Worm (Caenorhabditis elegans) whole organism, mixed stage, embryonic: Measurements from ENCODE around the gene K02D10.4.

Experiments
- M03D4.4 ChIP-seq: sonication (generic microtip); optimal IDR thresholded peaks from 2 replicates; lab custom pipeline; 2017; ENCODE audit warnings: mild to moderate bottlenecking, missing genetic modification characterization, missing compliant biosample characterization
- bed-3 ChIP-seq: fragments of 200-800 bp; sonication (Bioruptor generic); optimal IDR thresholded peaks from 3 replicates; lab custom pipeline; 2018; ENCODE audit warnings: mild to moderate bottlenecking, missing genetic modification characterization, moderate library complexity, missing compliant biosample characterization
- blmp-1 ChIP-seq: fragments of 150-350 bp; optimal IDR thresholded peaks from 2 replicates; lab custom pipeline; 2014; ENCODE audit warnings: missing biosample characterization, missing genetic modification characterization
- ceh-39 ChIP-seq: fragments of 150-350 bp; optimal IDR thresholded peaks from 2 replicates; lab custom pipeline; 2014; ENCODE audit warnings: missing biosample characterization, missing genetic modification characterization
- ceh-43 ChIP-seq: fragments of 200-800 bp; sonication (Bioruptor generic); optimal IDR thresholded peaks from 2 replicates; lab custom pipeline; 2018; ENCODE audit warnings: mild to moderate bottlenecking, missing genetic modification characterization, moderate library complexity, missing compliant biosample characterization
- ceh-83 ChIP-seq: fragments of 200-800 bp; sonication (Bioruptor generic); optimal IDR thresholded peaks from 2 replicates; lab custom pipeline; 2018; ENCODE audit warnings: mild to moderate bottlenecking, missing genetic modification characterization, missing compliant biosample characterization
- ces-1 ChIP-seq: fragments of 150-350 bp; optimal IDR thresholded peaks from 2 replicates; lab custom pipeline; 2014; ENCODE audit warnings: missing biosample characterization, missing genetic modification reagents, missing genetic modification characterization
- cnd-1 ChIP-seq: fragments of 200-800 bp; sonication (Bioruptor generic); optimal IDR thresholded peaks from 2 replicates; lab custom pipeline; 2018; ENCODE audit warnings: mild to moderate bottlenecking, missing genetic modification characterization, missing compliant biosample characterization
- drap-1 ChIP-seq: fragments of 200-800 bp; sonication (Bioruptor generic); optimal IDR thresholded peaks from 3 replicates; lab custom pipeline; 2018; ENCODE audit warnings: mild to moderate bottlenecking, missing genetic modification characterization, missing compliant biosample characterization
- elt-1 ChIP-seq: sonication (generic microtip); optimal IDR thresholded peaks from 2 replicates; lab custom pipeline; 2017; ENCODE audit warnings: missing genetic modification characterization, mild to moderate bottlenecking, missing compliant biosample characterization, antibody characterized with exemption, moderate library complexity, borderline replicate concordance; ENCODE audit not compliant: insufficient read depth
- elt-3 ChIP-seq: fragments of 150-350 bp; optimal IDR thresholded peaks from 2 replicates; lab custom pipeline; 2014; ENCODE audit warnings: missing biosample characterization, missing genetic modification characterization
- flh-1 ChIP-seq: fragments of 200-800 bp; sonication (Bioruptor generic); optimal IDR thresholded peaks from 2 replicates; lab custom pipeline; 2018; ENCODE audit warnings: mild to moderate bottlenecking, missing genetic modification characterization, moderate library complexity, missing compliant biosample characterization
- ham-2 ChIP-seq: fragments of 200-800 bp; sonication (Bioruptor generic); optimal IDR thresholded peaks from 2 replicates; lab custom pipeline; 2018; ENCODE audit warnings: mild to moderate bottlenecking, missing genetic modification characterization, missing compliant biosample characterization
- hlh-1 ChIP-seq: fragments of 150-350 bp; optimal IDR thresholded peaks from 2 replicates; lab custom pipeline; 2014; ENCODE audit warnings: missing biosample characterization, missing genetic modification reagents, missing genetic modification characterization
- lin-13 ChIP-seq: fragments of 150-350 bp; optimal IDR thresholded peaks from 2 replicates; lab custom pipeline; 2014; ENCODE audit warnings: missing biosample characterization, missing genetic modification characterization
- lin-32 ChIP-seq: fragments of 200-800 bp; sonication (Bioruptor generic); optimal IDR thresholded peaks from 2 replicates; lab custom pipeline; 2018; ENCODE audit warnings: mild to moderate bottlenecking, missing genetic modification characterization, missing compliant biosample characterization
- lsy-2 ChIP-seq: fragments of 150-350 bp; optimal IDR thresholded peaks from 2 replicates; lab custom pipeline; 2014; ENCODE audit warnings: missing biosample characterization, missing genetic modification characterization
- mab-5 ChIP-seq: fragments of 150-350 bp; optimal IDR thresholded peaks from 2 replicates; lab custom pipeline; 2014; ENCODE audit warnings: missing biosample characterization, missing genetic modification characterization
- mep-1 ChIP-seq: fragments of 150-350 bp; optimal IDR thresholded peaks from 2 replicates; lab custom pipeline; 2017; ENCODE audit warnings: missing biosample characterization, missing genetic modification reagents, missing genetic modification characterization, inconsistent platforms
- mls-2 ChIP-seq: sonication (generic microtip); optimal IDR thresholded peaks from 2 replicates; lab custom pipeline; 2016; ENCODE audit warnings: mild to moderate bottlenecking, missing genetic modification characterization, moderate library complexity, missing compliant biosample characterization
- nhr-12 ChIP-seq: fragments of 150-350 bp; optimal IDR thresholded peaks from 2 replicates; lab custom pipeline; 2014; ENCODE audit warnings: missing biosample characterization, missing genetic modification characterization
- nhr-2 ChIP-seq: fragments of 150-350 bp; optimal IDR thresholded peaks from 2 replicates; lab custom pipeline; 2014; ENCODE audit warnings: missing biosample characterization, missing genetic modification characterization
- nhr-237 ChIP-seq: fragments of 150-350 bp; optimal IDR thresholded peaks from 2 replicates; lab custom pipeline; 2014; ENCODE audit warnings: missing biosample characterization, missing genetic modification characterization
- nhr-28 ChIP-seq: fragments of 150-350 bp; optimal IDR thresholded peaks from 2 replicates; lab custom pipeline; 2014; ENCODE audit warnings: missing biosample characterization, missing genetic modification characterization
- nhr-76 ChIP-seq: sonication (generic microtip); optimal IDR thresholded peaks from 2 replicates; lab custom pipeline; 2017; ENCODE audit warnings: missing biosample characterization, missing genetic modification characterization
- pha-4 ChIP-seq: fragments of 150-350 bp; optimal IDR thresholded peaks from 2 replicates; lab custom pipeline; 2018; ENCODE audit warnings: missing biosample characterization, missing genetic modification reagents, missing genetic modification characterization
- sem-2 ChIP-seq: fragments of 200-800 bp; sonication (Bioruptor generic); optimal IDR thresholded peaks from 2 replicates; lab custom pipeline; 2018; ENCODE audit warnings: mild to moderate bottlenecking, missing genetic modification characterization, missing compliant biosample characterization
- snpc-4 ChIP-seq: fragments of 150-350 bp; optimal IDR thresholded peaks from 2 replicates; lab custom pipeline; 2014; ENCODE audit warnings: missing biosample characterization, missing genetic modification characterization
- sptf-1 ChIP-seq: sonication (generic microtip); optimal IDR thresholded peaks from 2 replicates; lab custom pipeline; 2017; ENCODE audit warnings: mild to moderate bottlenecking, missing genetic modification characterization, moderate library complexity, missing compliant biosample characterization
- tbx-8 ChIP-seq: fragments of 200-800 bp; sonication (Bioruptor generic); optimal IDR thresholded peaks from 2 replicates; lab custom pipeline; 2018; ENCODE audit warnings: mild to moderate bottlenecking, missing genetic modification characterization, moderate library complexity, missing compliant biosample characterization
- unc-120 ChIP-seq: sonication (generic microtip); optimal IDR thresholded peaks from 2 replicates; lab custom pipeline; 2017; ENCODE audit warnings: missing genetic modification characterization, missing compliant biosample characterization; ENCODE audit not compliant: poor library complexity, severe bottlenecking
- unc-39 ChIP-seq: fragments of 150-350 bp; optimal IDR thresholded peaks from 2 replicates; lab custom pipeline; 2014; ENCODE audit warnings: missing biosample characterization, missing genetic modification characterization
- unc-62 ChIP-seq: fragments of 150-350 bp; optimal IDR thresholded peaks from 2 replicates; lab custom pipeline; 2014; ENCODE audit warnings: missing biosample characterization, missing genetic modification reagents, missing genetic modification characterization
- zip-8 ChIP-seq: fragments of 150-350 bp; optimal IDR thresholded peaks from 2 replicates; lab custom pipeline; 2014; ENCODE audit warnings: missing biosample characterization, missing genetic modification characterization
- ztf-11 ChIP-seq: fragments of 150-350 bp; optimal IDR thresholded peaks from 2 replicates; lab custom pipeline; 2014; ENCODE audit warnings: missing biosample characterization, missing genetic modification characterization

K02D10.4 gene

DNA sequence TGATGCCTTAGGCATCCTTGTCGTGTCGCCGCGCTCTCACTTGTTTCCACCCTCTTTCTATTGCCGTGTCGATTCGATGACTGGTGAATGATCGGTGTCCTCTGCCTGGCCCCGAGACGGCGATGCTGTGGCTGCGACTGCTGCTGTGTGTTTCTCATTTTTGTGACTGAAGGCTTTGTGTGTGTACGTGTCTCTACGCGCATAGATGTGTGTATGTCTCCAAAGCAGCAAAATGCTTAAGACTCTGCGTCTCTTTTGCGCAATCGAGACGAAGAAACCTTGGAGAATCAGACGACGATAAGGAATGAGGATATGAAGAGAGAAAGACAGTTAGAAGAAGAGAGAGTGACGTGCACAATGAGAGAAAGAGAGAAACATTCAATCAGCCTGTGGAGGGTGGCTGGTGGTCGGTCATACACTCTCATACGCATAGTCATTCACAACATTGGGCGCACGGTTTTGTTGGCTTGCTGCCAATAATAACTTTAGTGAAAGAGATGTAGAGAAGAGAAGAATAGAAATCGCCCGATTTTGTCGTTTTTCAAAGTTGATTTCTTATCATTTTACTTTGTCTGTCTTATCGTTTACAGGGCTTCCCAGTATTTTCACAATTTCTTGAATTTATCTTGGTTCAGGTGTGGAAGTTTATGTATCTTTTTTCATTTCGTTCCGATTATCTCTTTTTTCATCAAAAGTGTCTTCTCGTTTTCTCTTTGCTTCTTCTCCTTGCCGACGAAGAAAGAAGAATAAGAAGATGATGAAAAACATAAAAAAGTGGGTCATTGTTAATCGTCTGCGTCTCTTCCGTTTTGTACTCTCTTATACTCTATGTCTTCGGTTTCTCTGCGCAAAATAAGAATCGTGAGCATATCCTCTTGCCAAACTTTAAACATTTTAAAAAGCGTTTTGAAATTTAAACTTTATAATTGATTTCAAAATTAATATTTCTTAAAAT lies 22.3 kb upstream of the K02D10.4 start:
- peak; percentile 97 for TF ChIP-seq nhr-237 (tag; lab: Kevin White, UChicago)
- peak; percentile 74 for TF ChIP-seq mab-5 (tag; lab: Kevin White, UChicago)
- TF ChIP-seq elt-3 (tag; lab: Kevin White, UChicago), result peak; percentile 93
- peak; percentile 11 for TF ChIP-seq nhr-28 (tag; lab: Kevin White, UChicago)
- no peak for TF ChIP-seq sem-2 (GFP tag; lab: Kevin White, UChicago)
- TF ChIP-seq drap-1, result peak; percentile 86
- peak; percentile 31 for TF ChIP-seq lin-32 (GFP tag; lab: Kevin White, UChicago)
- TF ChIP-seq ceh-39 (tag; lab: Kevin White, UChicago), result peak; percentile 93
- peak; percentile 65 for TF ChIP-seq tbx-8
- TF ChIP-seq flh-1 (GFP tag; lab: Kevin White, UChicago), result no peak
- peak; percentile 96 for TF ChIP-seq ces-1 (GFP tag; lab: Kevin White, UChicago)
- peak; percentile 48 for TF ChIP-seq bed-3
- no peak for TF ChIP-seq ceh-83 (GFP tag; lab: Kevin White, UChicago)
- TF ChIP-seq sptf-1, result peak; percentile 63
- peak; percentile 89 for TF ChIP-seq pha-4 (tag; lab: Kevin White, UChicago)
- peak; percentile 89 for TF ChIP-seq ztf-11 (tag; lab: Kevin White, UChicago)
- peak; percentile 69 for TF ChIP-seq cnd-1 (tag; lab: Kevin White, UChicago)
- TF ChIP-seq nhr-12 (tag; lab: Kevin White, UChicago), result no peak
- TF ChIP-seq zip-8 (tag; lab: Kevin White, UChicago), result peak; percentile 39
- TF ChIP-seq lin-13 (tag; lab: Kevin White, UChicago), result no peak
- TF ChIP-seq blmp-1 (tag; lab: Kevin White, UChicago), result no peak
- TF ChIP-seq mls-2 (tag; lab: Kevin White, UChicago), result peak; percentile 86
- TF ChIP-seq ham-2, result peak; percentile 99
- TF ChIP-seq nhr-76 (tag; lab: Kevin White, UChicago), result no peak
- no peak for TF ChIP-seq snpc-4 (tag; lab: Kevin White, UChicago)
- peak; percentile 97 for TF ChIP-seq hlh-1 (tag; lab: Kevin White, UChicago)
- peak; percentile 99 for TF ChIP-seq unc-62 (GFP tag; lab: Kevin White, UChicago)
- peak; percentile 85 for TF ChIP-seq lsy-2
- peak; percentile 55 for TF ChIP-seq M03D4.4 (tag; lab: Kevin White, UChicago)
- peak; percentile 57 for TF ChIP-seq unc-39
- TF ChIP-seq mep-1 (tag; lab: Kevin White, UChicago), result peak; percentile 98
- peak; percentile 97 for TF ChIP-seq nhr-2
- TF ChIP-seq ceh-43 (GFP tag; lab: Kevin White, UChicago), result peak; percentile 47
- peak; percentile 25 for TF ChIP-seq elt-1
- TF ChIP-seq unc-120 (tag; lab: Kevin White, UChicago), result peak; percentile 97
- TF ChIP-seq, all 35 proteins: peak for 27

DNA sequence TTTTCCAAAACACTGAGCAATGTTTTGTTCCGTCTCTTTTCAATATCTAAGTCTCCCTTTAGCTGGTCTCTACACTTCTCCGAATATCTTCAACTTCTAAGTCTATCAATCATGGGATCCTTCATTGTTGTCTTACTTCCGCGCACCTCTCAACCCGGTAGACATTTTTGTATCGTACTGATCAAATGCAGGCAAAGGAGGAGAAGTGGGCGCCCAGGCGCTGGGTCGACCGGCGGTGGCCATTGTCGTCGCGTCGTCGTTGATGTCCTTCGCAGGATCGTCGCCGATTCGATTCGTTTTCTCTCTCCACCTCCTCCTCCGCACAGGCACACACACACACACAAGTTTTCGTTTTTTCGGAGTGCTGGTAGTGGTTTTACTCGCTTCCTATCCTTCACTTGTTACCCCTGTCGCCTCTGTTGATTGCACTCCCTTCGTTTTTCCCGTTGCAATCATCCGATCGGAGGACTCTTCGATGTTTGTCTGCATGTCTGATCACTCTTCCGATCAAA lies 21.6 kb upstream of the K02D10.4 start:
- TF ChIP-seq snpc-4 (tag; lab: Kevin White, UChicago), result no peak
- TF ChIP-seq drap-1, result no peak
- peak; percentile 31 for TF ChIP-seq blmp-1 (tag; lab: Kevin White, UChicago)
- no peak for TF ChIP-seq hlh-1 (tag; lab: Kevin White, UChicago)
- no peak for TF ChIP-seq mls-2 (tag; lab: Kevin White, UChicago)

DNA sequence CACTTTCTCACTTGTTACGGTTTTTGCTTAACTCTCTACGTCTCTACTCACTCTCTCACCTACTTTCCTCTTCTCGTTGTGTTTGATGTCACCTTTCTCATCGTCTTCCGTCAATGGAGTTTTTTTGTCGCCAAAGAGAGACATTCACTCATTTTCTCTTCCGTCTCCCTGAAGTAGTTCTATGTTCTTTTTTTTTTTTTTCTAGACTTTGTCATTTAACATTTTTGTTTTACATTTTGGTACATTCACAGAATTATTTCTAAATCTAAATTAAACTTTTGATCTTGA lies 20.9 kb upstream of the K02D10.4 start:
- no peak for TF ChIP-seq zip-8 (tag; lab: Kevin White, UChicago)
- TF ChIP-seq sptf-1, result no peak
- TF ChIP-seq flh-1 (GFP tag; lab: Kevin White, UChicago), result no peak
- TF ChIP-seq sem-2 (GFP tag; lab: Kevin White, UChicago), result no peak
- no peak for TF ChIP-seq pha-4 (tag; lab: Kevin White, UChicago)
- TF ChIP-seq M03D4.4 (tag; lab: Kevin White, UChicago), result no peak
- TF ChIP-seq mls-2 (tag; lab: Kevin White, UChicago), result no peak
- TF ChIP-seq tbx-8, result no peak
- TF ChIP-seq ces-1 (GFP tag; lab: Kevin White, UChicago), result no peak
- TF ChIP-seq ceh-83 (GFP tag; lab: Kevin White, UChicago), result no peak
- no peak for TF ChIP-seq nhr-12 (tag; lab: Kevin White, UChicago)
- no peak for TF ChIP-seq nhr-237 (tag; lab: Kevin White, UChicago)
- TF ChIP-seq nhr-28 (tag; lab: Kevin White, UChicago), result no peak
- no peak for TF ChIP-seq nhr-2
- no peak for TF ChIP-seq nhr-76 (tag; lab: Kevin White, UChicago)
- TF ChIP-seq lin-13 (tag; lab: Kevin White, UChicago), result no peak
- no peak for TF ChIP-seq ztf-11 (tag; lab: Kevin White, UChicago)
- TF ChIP-seq unc-39, result no peak
- TF ChIP-seq drap-1, result no peak
- TF ChIP-seq elt-1, result no peak
